Worm (Caenorhabditis elegans) whole organism, L4 larva: ENCODE measurements around the gene saeg-2.

ENCODE experiments used
- F37D6.2 ChIP-seq: sonication (generic microtip); optimal IDR thresholded peaks from 2 replicates; lab custom pipeline; 2016; ENCODE audit warnings: mild to moderate bottlenecking, missing genetic modification characterization, missing compliant biosample characterization
- F44E2.7 ChIP-seq: fragments of 200-800 bp; sonication (Bioruptor generic); IDR thresholded peaks from 2 replicates; pipeline ENCODE4 v2.1.2; 2022; ENCODE audit warnings: missing genetic modification characterization, missing compliant biosample characterization
- T26A8.4 ChIP-seq: fragments of 200-800 bp; sonication (Bioruptor generic); IDR thresholded peaks from 2 replicates; pipeline ENCODE4 v1.3.6; 2022; ENCODE audit warnings: missing genetic modification characterization, missing compliant biosample characterization
- Y105C5A.15 ChIP-seq: fragments of 200-800 bp; sonication (Bioruptor generic); IDR thresholded peaks from 2 replicates; pipeline ENCODE4 v1.3.6; 2022; ENCODE audit warnings: missing genetic modification characterization, missing compliant biosample characterization
- aha-1 ChIP-seq: fragments of 150-350 bp; peaks from one replicate; lab custom pipeline; 2014; ENCODE audit warnings: missing biosample characterization, missing genetic modification characterization
- ama-1 ChIP-seq: fragments of 150-350 bp; optimal IDR thresholded peaks from 2 replicates; lab custom pipeline; 2014; ENCODE audit warnings: inconsistent platforms, mixed read lengths
- arid-1 ChIP-seq: fragments of 200-800 bp; sonication (Bioruptor generic); conservative IDR thresholded peaks from 2 replicates; pipeline ENCODE4 v1.3.6; 2022; ENCODE audit warnings: missing genetic modification reagents, missing genetic modification characterization, missing compliant biosample characterization
- ceh-28 ChIP-seq: fragments of 150-350 bp; optimal IDR thresholded peaks from 2 replicates; lab custom pipeline; 2014; ENCODE audit warnings: missing biosample characterization, missing genetic modification reagents, missing genetic modification characterization
- daf-16 ChIP-seq, 3 experiments: sonication (generic microtip); optimal IDR thresholded peaks; 2 replicates each; lab custom pipeline; 2016 to 2017; ENCODE audit warnings: missing genetic modification characterization in 3 of 3, missing genetic modification reagents in 3 of 3, mild to moderate bottlenecking in 2 of 3, missing compliant biosample characterization in 2 of 3, missing biosample characterization in 1 of 3, moderate library complexity in 1 of 3
- dmd-6 ChIP-seq: fragments of 200-800 bp; sonication (Bioruptor generic); IDR thresholded peaks from 2 replicates; pipeline ENCODE4 v1.3.6; 2022; ENCODE audit warnings: missing genetic modification reagents, missing genetic modification characterization, missing compliant biosample characterization
- dpl-1 ChIP-seq: fragments of 150-350 bp; optimal IDR thresholded peaks from 2 replicates; lab custom pipeline; 2014; ENCODE audit warnings: missing biosample characterization, missing genetic modification reagents, missing genetic modification characterization
- dve-1 ChIP-seq: sonication (generic microtip); optimal IDR thresholded peaks from 2 replicates; lab custom pipeline; 2017; ENCODE audit warnings: antibody characterized with exemption, mild to moderate bottlenecking, missing genetic modification characterization, missing compliant biosample characterization; ENCODE audit not compliant: insufficient read depth
- egl-43 ChIP-seq: fragments of 200-800 bp; sonication (Bioruptor generic); IDR thresholded peaks from 2 replicates; pipeline ENCODE4 v1.3.6; 2022; ENCODE audit warnings: missing genetic modification reagents, missing genetic modification characterization, missing compliant biosample characterization
- fos-1 ChIP-seq: fragments of 150-350 bp; optimal IDR thresholded peaks from 2 replicates; lab custom pipeline; 2014; ENCODE audit warnings: missing biosample characterization, missing genetic modification characterization
- hif-1 ChIP-seq, 2 experiments: sonication (generic microtip); optimal IDR thresholded peaks; 2 replicates each; lab custom pipeline; 2016 to 2017; ENCODE audit warnings: missing compliant biosample characterization in 2 of 2, missing genetic modification characterization in 2 of 2, missing genetic modification reagents in 2 of 2, missing genotype in 2 of 2, mild to moderate bottlenecking in 1 of 2
- hlh-11 ChIP-seq: fragments of 200-800 bp; sonication (Bioruptor generic); optimal IDR thresholded peaks from 2 replicates; lab custom pipeline; 2018; ENCODE audit warnings: mild to moderate bottlenecking, missing genetic modification characterization, missing compliant biosample characterization
- hlh-30 ChIP-seq: sonication (generic microtip); optimal IDR thresholded peaks from 2 replicates; lab custom pipeline; 2017; ENCODE audit warnings: antibody characterized with exemption, mild to moderate bottlenecking, missing genetic modification characterization, missing compliant biosample characterization; ENCODE audit not compliant: insufficient read depth
- hmg-1.1 ChIP-seq: fragments of 200-800 bp; sonication (Bioruptor generic); IDR thresholded peaks from 2 replicates; pipeline ENCODE4 v1.3.6; 2022; ENCODE audit warnings: missing genetic modification reagents, missing genetic modification characterization, missing compliant biosample characterization
- lim-7 ChIP-seq: fragments of 200-800 bp; sonication (Bioruptor generic); IDR thresholded peaks from 2 replicates; pipeline ENCODE4 v1.3.6; 2022; ENCODE audit warnings: missing genetic modification characterization, missing compliant biosample characterization
- lin-13 ChIP-seq: fragments of 150-350 bp; optimal IDR thresholded peaks from 2 replicates; lab custom pipeline; 2014; ENCODE audit warnings: missing biosample characterization, missing genetic modification reagents, missing genetic modification characterization
- lin-29 ChIP-seq: fragments of 200-800 bp; sonication (Bioruptor generic); IDR thresholded peaks from 2 replicates; pipeline ENCODE4 v1.3.6; 2022; ENCODE audit warnings: missing genetic modification reagents, missing genetic modification characterization, missing compliant biosample characterization
- lsy-2 ChIP-seq, 2 experiments: fragments of 150-350 bp in 1 of 2; sonication (generic microtip) in 1 of 2; optimal IDR thresholded peaks; 2 replicates each; lab custom pipeline; 2014 to 2017; ENCODE audit warnings: missing biosample characterization in 2 of 2, missing genetic modification characterization in 2 of 2
- mdl-1 ChIP-seq, 2 experiments: fragments of 150-350 bp in 1 of 2; sonication (generic microtip) in 1 of 2; optimal IDR thresholded peaks; 2 replicates each; lab custom pipeline; 2014 to 2017; ENCODE audit warnings: missing biosample characterization in 2 of 2, missing genetic modification characterization in 2 of 2
- mep-1 ChIP-seq: fragments of 150-350 bp; sonication (generic microtip); optimal IDR thresholded peaks from 3 replicates; lab custom pipeline; 2014; ENCODE audit warnings: missing biosample characterization, missing genetic modification characterization
- mes-2 ChIP-seq: sonication (generic microtip); optimal IDR thresholded peaks from 2 replicates; lab custom pipeline; 2016; ENCODE audit warnings: missing genotype, mild to moderate bottlenecking, missing genetic modification characterization, missing compliant biosample characterization; ENCODE audit not compliant: poor library complexity, severe bottlenecking
- mxl-3 ChIP-seq: fragments of 200-800 bp; sonication (Bioruptor generic); optimal IDR thresholded peaks from 2 replicates; lab custom pipeline; 2018; ENCODE audit warnings: mild to moderate bottlenecking, missing genetic modification characterization, missing compliant biosample characterization
- nhr-10 ChIP-seq: fragments of 150-350 bp; optimal IDR thresholded peaks from 2 replicates; lab custom pipeline; 2014; ENCODE audit warnings: missing biosample characterization, missing genetic modification characterization
- nhr-28 ChIP-seq: fragments of 150-350 bp; optimal IDR thresholded peaks from 2 replicates; lab custom pipeline; 2014; ENCODE audit warnings: missing biosample characterization, missing genetic modification characterization
- nhr-76 ChIP-seq: fragments of 150-350 bp; optimal IDR thresholded peaks from 2 replicates; lab custom pipeline; 2014; ENCODE audit warnings: missing biosample characterization, missing genetic modification characterization
- nhr-77 ChIP-seq: fragments of 150-350 bp; optimal IDR thresholded peaks from 2 replicates; lab custom pipeline; 2014; ENCODE audit warnings: missing biosample characterization, missing genetic modification characterization
- pha-4 ChIP-seq, 2 experiments: fragments of 150-350 bp in 1 of 2; fragments of 200-800 bp in 1 of 2; sonication (Bioruptor generic) in 1 of 2; IDR thresholded peaks in 1 of 2; optimal IDR thresholded peaks in 1 of 2; 2 replicates each; pipeline versions ENCODE4 v1.3.6 to Lab custom; 2014 to 2022; ENCODE audit warnings: missing genetic modification characterization in 2 of 2, missing genetic modification reagents in 2 of 2, missing biosample characterization in 1 of 2, missing compliant biosample characterization in 1 of 2
- pqm-1 ChIP-seq: sonication (generic microtip); optimal IDR thresholded peaks from 2 replicates; lab custom pipeline; 2017; ENCODE audit warnings: missing biosample characterization, missing genetic modification characterization
- rbr-2 ChIP-seq: sonication (generic microtip); optimal IDR thresholded peaks from 2 replicates; lab custom pipeline; 2016; ENCODE audit warnings: missing genotype, missing genetic modification characterization, missing compliant biosample characterization
- saeg-2 ChIP-seq: fragments of 200-800 bp; sonication (Bioruptor generic); IDR thresholded peaks from 2 replicates; pipeline ENCODE4 v1.3.6; 2022; ENCODE audit warnings: missing genetic modification reagents, missing genetic modification characterization, missing compliant biosample characterization
- snpc-1.2 ChIP-seq: fragments of 200-800 bp; sonication (Bioruptor generic); IDR thresholded peaks from 2 replicates; pipeline ENCODE4 v1.3.6; 2022; ENCODE audit warnings: missing genetic modification reagents, missing genetic modification characterization, missing compliant biosample characterization
- tra-1 ChIP-seq: fragments of 200-800 bp; sonication (Bioruptor generic); IDR thresholded peaks from 2 replicates; pipeline ENCODE4 v1.3.6; 2022; ENCODE audit warnings: missing genetic modification reagents, missing genetic modification characterization, missing compliant biosample characterization
- ztf-7 ChIP-seq: fragments of 150-350 bp; optimal IDR thresholded peaks from 2 replicates; lab custom pipeline; 2014; ENCODE audit warnings: missing biosample characterization, missing genetic modification characterization

The saeg-2 gene

DNA sequence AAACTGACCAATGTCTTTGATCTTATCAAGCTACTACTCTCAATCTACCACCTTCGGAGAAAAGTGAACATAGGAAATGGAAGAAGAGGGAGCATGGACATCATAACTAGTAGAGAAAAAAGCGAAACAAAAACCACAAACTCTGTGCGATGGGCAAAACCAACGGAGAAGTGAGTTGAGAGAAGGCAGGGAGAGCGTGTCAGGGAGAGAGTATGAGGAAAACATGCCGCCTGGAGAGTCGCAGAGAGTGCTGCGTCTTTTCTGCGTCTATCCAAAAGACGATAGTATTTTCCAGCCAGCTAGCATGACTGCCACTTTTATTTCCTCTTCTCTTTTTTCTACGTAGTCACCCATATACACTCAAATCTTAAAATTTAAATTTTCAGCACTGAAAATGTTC, at the start of gene saeg-2:
Gene saeg-2 (plus strand): TSS at position 381 of the 400 bp plus-strand sequence.
- TF ChIP-seq Y105C5A.15 (GFP tag; lab: Robert Waterston, UW) (0 out of 2 replicates have a peak, but pooled peaks have one; percentile 35), fos-1 (tag; lab: Kevin White, UChicago) (no peak), dve-1 (tag; lab: Kevin White, UChicago) (peak; percentile 60), hif-1 (tag; optimal IDR thresholded peaks at IDR 0.05; lab: Kevin White, UChicago) (peak in 1 of 2 experiments; percentile 15), ceh-28 (no peak), dmd-6 (peak; percentile 19; the same call in 1 of the 2 replicates), rbr-2 (tag; lab: Kevin White, UChicago) (peak; percentile 34), hlh-30 (peak; percentile 31), dpl-1 (GFP tag; lab: Kevin White, UChicago) (peak; percentile 31), F37D6.2 (tag; lab: Kevin White, UChicago) (no peak), arid-1 (GFP tag; lab: Robert Waterston, UW) (no peak), mes-2 (tag; lab: Kevin White, UChicago) (peak; percentile 34), F44E2.7 (GFP tag; lab: Robert Waterston, UW) (no peak), lin-13 (peak; percentile 56), aha-1 (tag; lab: Kevin White, UChicago) (peak; percentile 93), lsy-2 (tag; optimal IDR thresholded peaks at IDR 0.05; lab: Kevin White, UChicago) (peak in 1 of 2 experiments; percentile 23), ama-1 (lab: Kevin White, UChicago) (no peak), T26A8.4 (GFP tag; lab: Robert Waterston, UW) (peak; percentile 39; the same call in 1 of the 2 replicates), nhr-28 (peak; percentile 36), egl-43 (GFP tag; lab: Robert Waterston, UW) (0 out of 2 replicates have a peak, but pooled peaks have one; percentile 51), tra-1 (no peak), snpc-1.2 (GFP tag; lab: Robert Waterston, UW) (no peak), mep-1 (tag; lab: Kevin White, UChicago) (peak; percentile 52), nhr-10 (tag; lab: Kevin White, UChicago) (no peak), pha-4 (GFP tag; IDR thresholded peaks at IDR 0.05; lab: Robert Waterston, UW) (no peak), pha-4 (tag; optimal IDR thresholded peaks at IDR 0.05; lab: Kevin White, UChicago) (peak; percentile 41), daf-16 (GFP tag; optimal IDR thresholded peaks at IDR 0.05; lab: Kevin White, UChicago) (no peak), daf-16 (tag; optimal IDR thresholded peaks at IDR 0.05; lab: Kevin White, UChicago) (peak; percentile 51), ztf-7 (tag; lab: Kevin White, UChicago) (peak; percentile 14), pqm-1 (tag; lab: Kevin White, UChicago) (peak; percentile 36), hlh-11 (tag; lab: Kevin White, UChicago) (peak; percentile 78), saeg-2 (GFP tag; lab: Robert Waterston, UW) (no peak), nhr-77 (tag; lab: Kevin White, UChicago) (no peak), mdl-1 (tag; optimal IDR thresholded peaks at IDR 0.05; lab: Kevin White, UChicago) (peak in 1 of 2 experiments; percentile 71), lin-29 (no peak), mxl-3 (GFP tag; lab: Kevin White, UChicago) (peak; percentile 75), lim-7 (GFP tag; lab: Robert Waterston, UW) (no peak), hmg-1.1 (peak; percentile 62)

DNA sequence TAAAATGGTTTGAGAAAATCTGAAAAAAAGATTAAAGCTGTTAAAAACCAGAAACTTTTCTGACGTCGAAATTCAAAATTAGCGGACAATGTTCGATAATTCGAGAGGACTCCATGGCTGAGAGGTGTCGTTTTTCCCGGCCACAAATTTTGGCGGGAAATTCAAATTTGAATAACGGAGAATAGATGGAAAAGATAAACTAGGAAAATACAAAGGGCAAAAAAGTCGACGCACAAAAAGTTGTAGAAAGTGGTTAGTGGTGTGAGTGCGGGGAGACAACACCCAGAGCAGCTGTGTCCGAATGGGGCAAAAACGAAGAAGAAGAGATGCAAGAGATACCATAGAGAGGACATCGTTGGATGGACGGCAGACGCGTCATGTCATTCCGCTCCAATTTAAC, 49.1 kb upstream of the saeg-2 start, which contains the start of gene cls-3:
Gene cls-3 (minus strand): TSS at position 19 of the 400 bp plus-strand sequence.
- TF ChIP-seq mes-2 (tag; lab: Kevin White, UChicago), result peak; percentile 88
- TF ChIP-seq dpl-1 (GFP tag; lab: Kevin White, UChicago), result peak; percentile 90
- TF ChIP-seq hlh-11 (tag; lab: Kevin White, UChicago), result no peak
- TF ChIP-seq nhr-76, result no peak
- no peak for TF ChIP-seq rbr-2 (tag; lab: Kevin White, UChicago)
- TF ChIP-seq daf-16 (GFP tag; optimal IDR thresholded peaks at IDR 0.05; lab: Kevin White, UChicago), result no peak
- TF ChIP-seq daf-16 (tag; optimal IDR thresholded peaks at IDR 0.05; lab: Kevin White, UChicago), result no peak
